Worm (Caenorhabditis elegans) whole organism, L1 larva: ENCODE data around the gene dpff-1.
A peak's percentile ranks its signal among the peaks of the same experiment; 100 is the strongest.

Experiments
- C34B4.2 ChIP-seq: sonication (generic microtip); optimal IDR thresholded peaks from 2 replicates; lab custom pipeline; 2017; ENCODE audit warnings: mild to moderate bottlenecking, missing genetic modification characterization, missing compliant biosample characterization
- ama-1 ChIP-seq: fragments of 150-350 bp; optimal IDR thresholded peaks from 2 replicates; lab custom pipeline; 2014
- blmp-1 ChIP-seq: fragments of 150-350 bp; optimal IDR thresholded peaks from 2 replicates; lab custom pipeline; 2014; ENCODE audit warnings: missing biosample characterization, missing genetic modification characterization
- ceh-63 ChIP-seq: fragments of 200-800 bp; sonication (Bioruptor generic); optimal IDR thresholded peaks from 2 replicates; lab custom pipeline; 2018; ENCODE audit warnings: mild to moderate bottlenecking, missing genetic modification characterization, missing compliant biosample characterization
- ceh-8 ChIP-seq: fragments of 200-800 bp; sonication (Bioruptor generic); optimal IDR thresholded peaks from 2 replicates; lab custom pipeline; 2018; ENCODE audit warnings: mild to moderate bottlenecking, missing genetic modification characterization, moderate library complexity, missing compliant biosample characterization
- ceh-88 ChIP-seq: fragments of 200-800 bp; sonication (Bioruptor generic); IDR thresholded peaks from 2 replicates; pipeline ENCODE4 v1.3.6; 2022; ENCODE audit warnings: missing genetic modification characterization, missing compliant biosample characterization
- dpl-1 ChIP-seq, 3 experiments: fragments of 150-350 bp in 2 of 3; sonication (generic microtip) in 1 of 3; optimal IDR thresholded peaks; 2 replicates each; lab custom pipeline; 2014 to 2017; ENCODE audit warnings: missing biosample characterization in 3 of 3, missing genetic modification characterization in 3 of 3, missing genetic modification reagents in 3 of 3
- efl-1 ChIP-seq, 4 experiments: fragments of 150-350 bp; optimal IDR thresholded peaks in 3 of 4; peaks in 1 of 4; 1 replicate in 1 of 4; 2 replicates in 3 of 4; lab custom pipeline; 2014; ENCODE audit warnings: missing biosample characterization in 2 of 4, missing genetic modification characterization in 2 of 4, missing genetic modification reagents in 2 of 4
- efl-3 ChIP-seq: fragments of 200-800 bp; sonication (Bioruptor generic); optimal IDR thresholded peaks from 2 replicates; lab custom pipeline; 2018; ENCODE audit warnings: mild to moderate bottlenecking, missing genetic modification characterization, missing compliant biosample characterization
- egl-27 ChIP-seq, 2 experiments: fragments of 150-350 bp in 1 of 2; sonication (generic microtip); optimal IDR thresholded peaks; 3 replicates each; lab custom pipeline; 2017 to 2018; ENCODE audit warnings: missing biosample characterization in 2 of 2, missing genetic modification characterization in 2 of 2, missing genetic modification reagents in 2 of 2
- ets-5 ChIP-seq: fragments of 200-800 bp; sonication (Bioruptor generic); IDR thresholded peaks from 2 replicates; pipeline ENCODE4 v1.3.6; 2022; ENCODE audit warnings: missing genetic modification characterization, missing compliant biosample characterization
- fkh-10 ChIP-seq: sonication (generic microtip); optimal IDR thresholded peaks from 2 replicates; lab custom pipeline; 2017; ENCODE audit warnings: missing biosample characterization, missing genetic modification reagents, missing genetic modification characterization
- fos-1 ChIP-seq: fragments of 150-350 bp; optimal IDR thresholded peaks from 2 replicates; lab custom pipeline; 2014; ENCODE audit warnings: missing biosample characterization, missing genetic modification characterization
- hlh-4 ChIP-seq: sonication (generic microtip); optimal IDR thresholded peaks from 2 replicates; lab custom pipeline; 2016; ENCODE audit warnings: mild to moderate bottlenecking, missing genetic modification characterization, missing compliant biosample characterization
- isw-1 ChIP-seq: fragments of 200-800 bp; sonication (Bioruptor generic); IDR thresholded peaks from 2 replicates; pipeline ENCODE4 v1.3.6; 2022; ENCODE audit warnings: missing genetic modification characterization, missing compliant biosample characterization
- lin-13 ChIP-seq: fragments of 150-350 bp; optimal IDR thresholded peaks from 2 replicates; lab custom pipeline; 2014; ENCODE audit warnings: missing biosample characterization, missing genetic modification reagents, missing genetic modification characterization
- lin-15B ChIP-seq: fragments of 150-350 bp; sonication (generic microtip); optimal IDR thresholded peaks from 3 replicates; lab custom pipeline; 2014; ENCODE audit warnings: missing biosample characterization, missing genetic modification characterization
- lin-39 ChIP-seq: fragments of 150-350 bp; optimal IDR thresholded peaks from 2 replicates; lab custom pipeline; 2014; ENCODE audit warnings: missing biosample characterization, missing genetic modification reagents, missing genetic modification characterization
- nhr-11 ChIP-seq: fragments of 150-350 bp; optimal IDR thresholded peaks from 2 replicates; lab custom pipeline; 2014; ENCODE audit warnings: missing biosample characterization, missing genetic modification characterization
- nhr-12 ChIP-seq: sonication (generic microtip); optimal IDR thresholded peaks from 2 replicates; lab custom pipeline; 2017; ENCODE audit warnings: missing biosample characterization, missing genetic modification characterization
- nhr-28 ChIP-seq: fragments of 150-350 bp; optimal IDR thresholded peaks from 2 replicates; lab custom pipeline; 2014; ENCODE audit warnings: missing biosample characterization, missing genetic modification characterization
- nhr-47 ChIP-seq: sonication (generic microtip); optimal IDR thresholded peaks from 2 replicates; lab custom pipeline; 2016; ENCODE audit warnings: mild to moderate bottlenecking, missing genetic modification characterization, moderate library complexity, missing compliant biosample characterization
- nhr-76 ChIP-seq: sonication (generic microtip); optimal IDR thresholded peaks from 2 replicates; lab custom pipeline; 2017; ENCODE audit warnings: missing biosample characterization, missing genetic modification characterization
- nhr-85 ChIP-seq: sonication (generic microtip); peaks from one replicate; lab custom pipeline; 2016; ENCODE audit warnings: missing genetic modification characterization, inconsistent platforms, missing compliant biosample characterization
- nhr-90 ChIP-seq: sonication (generic microtip); optimal IDR thresholded peaks from 2 replicates; lab custom pipeline; 2016; ENCODE audit warnings: mild to moderate bottlenecking, missing genetic modification characterization, missing compliant biosample characterization; ENCODE audit not compliant: poor library complexity
- pax-3 ChIP-seq: fragments of 200-800 bp; sonication (Bioruptor generic); optimal IDR thresholded peaks from 2 replicates; lab custom pipeline; 2018; ENCODE audit warnings: mild to moderate bottlenecking, missing genetic modification characterization, moderate library complexity, missing compliant biosample characterization
- sptf-1 ChIP-seq: fragments of 150-350 bp; optimal IDR thresholded peaks from 2 replicates; lab custom pipeline; 2014; ENCODE audit warnings: missing biosample characterization, missing genetic modification characterization
- tlp-1 ChIP-seq: fragments of 150-350 bp; optimal IDR thresholded peaks from 2 replicates; lab custom pipeline; 2014; ENCODE audit warnings: missing biosample characterization, missing genetic modification characterization
- unc-130 ChIP-seq: fragments of 150-350 bp; optimal IDR thresholded peaks from 2 replicates; lab custom pipeline; 2017; ENCODE audit warnings: missing biosample characterization, missing genetic modification characterization, inconsistent platforms
- xbp-1 ChIP-seq: sonication (generic microtip); optimal IDR thresholded peaks from 2 replicates; lab custom pipeline; 2016; ENCODE audit warnings: missing genetic modification characterization, missing compliant biosample characterization
- ztf-11 ChIP-seq, 2 experiments: sonication (generic microtip); optimal IDR thresholded peaks; 2 replicates each; lab custom pipeline; 2016 to 2017; ENCODE audit warnings: missing genetic modification characterization in 2 of 2, missing biosample characterization in 1 of 2, missing compliant biosample characterization in 1 of 2
- ztf-4 ChIP-seq: fragments of 150-350 bp; optimal IDR thresholded peaks from 2 replicates; lab custom pipeline; 2014; ENCODE audit warnings: missing biosample characterization, missing genetic modification characterization

The dpff-1 gene

ce11 chrIII:5884459-5884858 is 21.7 kb downstream of the dpff-1 start:
- TF ChIP-seq C34B4.2 (tag; lab: Kevin White, UChicago) (no peak), efl-1 (optimal IDR thresholded peaks at IDR 0.05; lab: Kevin White, UChicago) (no peak), efl-1 (GFP tag; optimal IDR thresholded peaks at IDR 0.05 in 1 of 2; lab: Kevin White, UChicago) (peak in 1 of 2 experiments; percentile 38)
- TF ChIP-seq, all 84 proteins: peak for 1

DNA sequence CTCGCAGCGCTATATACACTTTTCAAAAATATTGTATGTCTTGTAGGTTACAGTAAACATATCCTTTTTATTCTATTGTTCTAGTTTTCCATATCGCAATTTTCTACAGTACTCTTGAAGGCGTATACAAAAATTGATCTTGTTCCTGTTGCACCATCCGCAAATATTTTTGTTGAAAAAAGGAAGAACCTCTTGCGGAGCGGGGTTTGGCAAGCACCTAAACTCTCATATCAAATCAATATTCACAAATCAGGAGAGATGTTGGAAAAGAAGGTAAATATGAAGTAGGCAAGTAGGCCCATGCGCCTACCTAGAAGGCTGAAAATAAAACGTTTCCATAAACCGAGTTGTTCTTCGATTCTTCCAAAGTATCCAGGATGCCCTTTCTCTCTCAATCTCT is 22.1 kb downstream of the dpff-1 start, which contains the start of gene C28H8.5:
C28H8.5 (plus strand) TSS at position 301 of the 400 bp plus-strand sequence.
- no peak for TF ChIP-seq fkh-10 (GFP tag; lab: Kevin White, UChicago)
- TF ChIP-seq tlp-1 (tag; lab: Kevin White, UChicago) = no peak
- TF ChIP-seq lin-15B (tag; lab: Kevin White, UChicago) = no peak
- no peak for TF ChIP-seq xbp-1
- no peak for TF ChIP-seq nhr-47 (tag; lab: Kevin White, UChicago)
- TF ChIP-seq ztf-4 (tag; lab: Kevin White, UChicago) = no peak
- no peak for TF ChIP-seq ceh-88 (GFP tag; lab: Robert Waterston, UW)
- TF ChIP-seq dpl-1 (GFP tag; optimal IDR thresholded peaks at IDR 0.05; lab: Kevin White, UChicago) = no peak
- no peak for TF ChIP-seq ceh-8
- TF ChIP-seq efl-3 (GFP tag; lab: Kevin White, UChicago) = no peak
- TF ChIP-seq ets-5 (GFP tag; lab: Robert Waterston, UW) = no peak
- TF ChIP-seq fos-1 (tag; lab: Kevin White, UChicago) = no peak
- TF ChIP-seq ztf-11 (tag; optimal IDR thresholded peaks at IDR 0.05; lab: Kevin White, UChicago) = no peak
- no peak for TF ChIP-seq nhr-28 (tag; lab: Kevin White, UChicago)
- no peak for TF ChIP-seq ama-1 (lab: Kevin White, UChicago)
- TF ChIP-seq pax-3 (tag; lab: Kevin White, UChicago) = no peak
- TF ChIP-seq lin-13 = no peak
- TF ChIP-seq ceh-63 (GFP tag; lab: Kevin White, UChicago) = no peak

DNA sequence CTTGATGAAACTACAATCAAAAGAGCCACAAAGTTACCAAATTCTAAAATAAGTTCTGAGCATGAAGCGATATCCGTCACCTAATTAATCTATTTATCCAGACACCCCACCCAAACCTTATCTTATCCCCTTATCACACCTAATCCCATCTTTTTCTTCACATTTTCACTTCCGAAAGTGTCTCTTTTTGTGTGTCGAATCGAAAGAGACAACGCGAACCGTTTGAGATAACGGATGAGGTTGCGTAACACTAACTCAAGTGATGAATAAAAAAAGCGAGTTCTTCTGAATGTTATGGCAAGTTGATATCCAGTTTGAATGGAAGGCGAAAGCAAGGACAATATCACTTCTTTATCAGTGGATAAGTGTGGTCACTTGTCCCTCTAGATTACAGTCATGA is 22.6 kb downstream of the dpff-1 start:
- TF ChIP-seq dpl-1 (GFP tag; optimal IDR thresholded peaks at IDR 0.05; lab: Kevin White, UChicago) (no peak), blmp-1 (tag; lab: Kevin White, UChicago) (peak; percentile 92)

- TF ChIP-seq unc-130 (tag; lab: Kevin White, UChicago) = no peak
- no peak for TF ChIP-seq lin-39 (tag; lab: Kevin White, UChicago)
- no peak for TF ChIP-seq hlh-4 (tag; lab: Kevin White, UChicago)
- no peak for TF ChIP-seq sptf-1 (tag; lab: Kevin White, UChicago)
- TF ChIP-seq nhr-12 (tag; lab: Kevin White, UChicago) = no peak
- TF ChIP-seq isw-1 (GFP tag; lab: Robert Waterston, UW) = no peak
- no peak for TF ChIP-seq nhr-76
Observed at ce11 chrIII:5882823-5883222, 23.3 kb downstream of the dpff-1 start, which contains the start of gene F01F1.14. TSS of gene F01F1.14 (minus strand) at chrIII:5882923.

- TF ChIP-seq nhr-90 (tag; lab: Kevin White, UChicago) (no peak), ztf-4 (tag; lab: Kevin White, UChicago) (no peak), nhr-85 (tag; lab: Kevin White, UChicago) (no peak), nhr-11 (no peak), egl-27 (tag; optimal IDR thresholded peaks at IDR 0.05; lab: Kevin White, UChicago) (no peak), ceh-63 (GFP tag; lab: Kevin White, UChicago) (no peak), ama-1 (lab: Kevin White, UChicago) (peak; percentile 41)
Observed at ce11 chrIII:5882284-5882683, 23.9 kb downstream of the dpff-1 start.
